Worm (Caenorhabditis elegans): ENCODE results near the gene ins-10.

DNA sequence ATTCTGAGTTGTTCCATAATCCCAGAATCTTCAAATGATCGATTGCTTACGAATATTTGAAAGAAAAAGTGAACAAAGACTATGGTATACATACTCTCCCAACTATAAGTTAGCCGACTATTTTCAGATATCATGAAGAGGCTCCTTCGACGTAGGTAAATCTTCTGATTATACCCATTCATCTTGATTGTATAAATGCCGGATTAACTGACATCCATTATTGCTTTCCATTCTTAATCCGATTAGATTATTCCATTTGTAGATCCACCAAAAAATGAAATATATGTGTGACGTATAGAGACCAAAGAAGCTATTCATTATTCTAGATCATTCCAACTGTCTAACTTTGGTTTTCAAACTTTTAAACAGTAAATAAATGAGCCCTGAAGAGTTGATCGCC, 40.3 kb upstream of the ins-10 start:
- TF ChIP-seq lin-13 (tag; optimal IDR thresholded peaks at IDR 0.05) (no peak), sptf-1 (tag; optimal IDR thresholded peaks at IDR 0.05) (no peak), unc-62 (GFP tag; optimal IDR thresholded peaks at IDR 0.05) (no peak), unc-39 (tag; optimal IDR thresholded peaks at IDR 0.05) (no peak), nhr-12 (tag; optimal IDR thresholded peaks at IDR 0.05) (no peak), ceh-83 (GFP tag; optimal IDR thresholded peaks at IDR 0.05) (no peak), mab-5 (tag; optimal IDR thresholded peaks at IDR 0.05) (no peak), pha-4 (tag; optimal IDR thresholded peaks at IDR 0.05) (no peak), snpc-4 (tag; optimal IDR thresholded peaks at IDR 0.05) (no peak)
